Worm (Caenorhabditis elegans): ENCODE data around the gene sru-28.
A peak's percentile ranks its signal among the peaks of the same experiment; 100 is the strongest.

sru-28 gene

ce11 chrV:1495334-1495733 is 10.8 kb upstream of the sru-28 start, which contains the start of gene C38C3.3 (continued):
- TF ChIP-seq dve-1 (tag; optimal IDR thresholded peaks at IDR 0.05; ENCODE audit: insufficient read depth) (no peak), mes-2 (tag; optimal IDR thresholded peaks at IDR 0.05; ENCODE audit: poor library complexity, severe bottlenecking) (no peak), nhr-42 (GFP tag; IDR thresholded peaks at IDR 0.05) (no peak), fkh-10 (GFP tag; optimal IDR thresholded peaks at IDR 0.05) (no peak)

- TF ChIP-seq ceh-28 (tag; optimal IDR thresholded peaks at IDR 0.05), result peak; percentile 94
- TF ChIP-seq dmd-8 (GFP tag; IDR thresholded peaks at IDR 0.05), result no peak
- no peak for TF ChIP-seq nhr-111 (GFP tag; optimal IDR thresholded peaks at IDR 0.05)
Observed at ce11 chrV:1495752-1496151, 10.3 kb upstream of the sru-28 start.

ce11 chrV:1499140-1499539 is 7.0 kb upstream of the sru-28 start, which contains the start of gene sru-27:
Gene sru-27, plus strand, starts transcription at chrV:1499440.
- TF ChIP-seq unc-62 (GFP tag; optimal IDR thresholded peaks at IDR 0.05 in 1 of 2), result peak in 1 of 2 experiments; percentile 23
- no peak for TF ChIP-seq unc-62 (tag; optimal IDR thresholded peaks at IDR 0.05)
- TF ChIP-seq lir-3 (tag; optimal IDR thresholded peaks at IDR 0.05), result no peak

ce11 chrV:1511537-1511936 is 5.4 kb downstream of the sru-28 start, which contains the start of gene nhr-260:
Gene nhr-260, minus strand, starts transcription at chrV:1511637.
- TF ChIP-seq ceh-82 (tag; optimal IDR thresholded peaks at IDR 0.05) (no peak), egl-43 (GFP tag; IDR thresholded peaks at IDR 0.05) (no peak), lin-15B (tag; optimal IDR thresholded peaks at IDR 0.05) (no peak), arid-1 (GFP tag; conservative IDR thresholded peaks at IDR 0.05) (no peak), daf-16 (GFP tag; optimal IDR thresholded peaks at IDR 0.05) (no peak), daf-16 (tag; optimal IDR thresholded peaks at IDR 0.05) (no peak), nhr-11 (tag; optimal IDR thresholded peaks at IDR 0.05) (no peak), ama-1 (optimal IDR thresholded peaks at IDR 0.05) (no peak), duxl-1 (tag; optimal IDR thresholded peaks at IDR 0.05; ENCODE audit: poor library complexity) (no peak), ztf-7 (tag; optimal IDR thresholded peaks at IDR 0.05) (no peak), gei-8 (GFP tag; optimal IDR thresholded peaks at IDR 0.05) (no peak), Y48G9A.11 (GFP tag; IDR thresholded peaks at IDR 0.05) (no peak), unc-62 (GFP tag; optimal IDR thresholded peaks at IDR 0.05 in 1 of 2) (no peak), unc-62 (tag; optimal IDR thresholded peaks at IDR 0.05) (no peak)

- TF ChIP-seq madf-9 (GFP tag; conservative IDR thresholded peaks at IDR 0.05) (no peak), unc-130 (GFP tag; optimal IDR thresholded peaks at IDR 0.05) (no peak), ztf-7 (tag; optimal IDR thresholded peaks at IDR 0.05) (no peak), tra-1 (GFP tag; IDR thresholded peaks at IDR 0.05) (no peak), F26F4.8 (GFP tag; conservative IDR thresholded peaks at IDR 0.05) (no peak), snpc-1.2 (GFP tag; IDR thresholded peaks at IDR 0.05) (no peak), nhr-76 (tag; optimal IDR thresholded peaks at IDR 0.05) (no peak), tag-97 (GFP tag; IDR thresholded peaks at IDR 0.05) (no peak), dve-1 (tag; optimal IDR thresholded peaks at IDR 0.05; ENCODE audit: insufficient read depth) (no peak), lin-1 (GFP tag; IDR thresholded peaks at IDR 0.05) (no peak), R02D3.7 (tag; optimal IDR thresholded peaks at IDR 0.05) (no peak)
Observed at ce11 chrV:1521845-1522244, 15.8 kb downstream of the sru-28 start, which contains the start of gene str-240. Gene str-240, minus strand, starts transcription at chrV:1521945.

ce11 chrV:1522485-1522884 is 16.4 kb downstream of the sru-28 start, which contains the start of gene str-243:
Gene str-243, plus strand, starts transcription at chrV:1522785.
- no peak for TF ChIP-seq zag-1 (tag; optimal IDR thresholded peaks at IDR 0.05)
- no peak for TF ChIP-seq nhr-42 (GFP tag; IDR thresholded peaks at IDR 0.05)
- TF ChIP-seq ceh-20 (GFP tag; IDR thresholded peaks at IDR 0.05), result no peak
- no peak for TF ChIP-seq aha-1 (tag)
- TF ChIP-seq hlh-11 (tag; optimal IDR thresholded peaks at IDR 0.05), result no peak
- TF ChIP-seq lin-39 (tag; optimal IDR thresholded peaks at IDR 0.05), result no peak
- no peak for TF ChIP-seq daf-19 (GFP tag; conservative IDR thresholded peaks at IDR 0.05)
- TF ChIP-seq vab-7 (GFP tag; IDR thresholded peaks at IDR 0.05), result no peak
- no peak for TF ChIP-seq lin-38 (GFP tag; IDR thresholded peaks at IDR 0.05)
- TF ChIP-seq php-3 (GFP tag; IDR thresholded peaks at IDR 0.05), result no peak
- no peak for TF ChIP-seq egl-43 (GFP tag; IDR thresholded peaks at IDR 0.05)
- TF ChIP-seq lim-7 (GFP tag; IDR thresholded peaks at IDR 0.05), result no peak
- TF ChIP-seq Y5F2A.4 (GFP tag; optimal IDR thresholded peaks at IDR 0.05), result no peak
- TF ChIP-seq dmd-6 (GFP tag; IDR thresholded peaks at IDR 0.05), result no peak
- no peak for TF ChIP-seq spr-1 (tag; optimal IDR thresholded peaks at IDR 0.05)
- no peak for TF ChIP-seq mep-1 (tag; optimal IDR thresholded peaks at IDR 0.05)

Data from whole organism, L4 larva.